Worm (Caenorhabditis elegans) whole organism, L4 larva: ENCODE data around the gene H11E01.3.

Experiments
- aly-2 ChIP-seq: sonication (generic microtip); optimal IDR thresholded peaks from 2 replicates; lab custom pipeline; 2018; ENCODE audit warnings: missing biosample characterization, missing genetic modification characterization
- ama-1 ChIP-seq: fragments of 150-350 bp; optimal IDR thresholded peaks from 2 replicates; lab custom pipeline; 2014; ENCODE audit warnings: inconsistent platforms, mixed read lengths
- ceh-28 ChIP-seq: fragments of 150-350 bp; optimal IDR thresholded peaks from 2 replicates; lab custom pipeline; 2014; ENCODE audit warnings: missing biosample characterization, missing genetic modification reagents, missing genetic modification characterization
- mep-1 ChIP-seq: fragments of 150-350 bp; sonication (generic microtip); optimal IDR thresholded peaks from 3 replicates; lab custom pipeline; 2014; ENCODE audit warnings: missing biosample characterization, missing genetic modification characterization

- no peak for TF ChIP-seq ama-1 (lab: Kevin White, UChicago)
- TF ChIP-seq mep-1 (tag; lab: Kevin White, UChicago) = no peak
- TF ChIP-seq aly-2 = no peak
- no peak for TF ChIP-seq ceh-28 (tag; lab: Kevin White, UChicago)
These were observed 3.1 kb upstream of the H11E01.3 start for ce11 chrX:1601563-1601962.
